ENCODE assay signal across 6 worm cellular contexts in the genomic region with DNA sequence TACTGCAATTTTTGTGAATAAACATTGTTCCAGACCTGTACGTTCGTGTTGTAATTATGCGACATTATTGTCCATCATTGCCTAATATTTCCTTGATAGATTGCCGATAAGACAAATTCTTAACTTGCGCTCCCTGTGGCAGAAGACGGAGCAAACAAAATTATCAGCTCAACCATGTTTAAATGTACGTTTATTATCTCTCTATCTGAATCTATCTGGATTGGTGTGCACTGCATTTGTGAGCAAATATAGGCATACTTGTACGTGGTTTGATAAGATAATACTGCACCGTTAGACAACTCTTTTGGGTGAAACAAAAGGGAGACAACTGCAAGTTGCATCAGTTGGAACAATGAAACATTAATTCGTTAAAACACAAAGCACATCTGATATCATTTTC.
A peak's percentile ranks its signal among the peaks of the same experiment; 100 is the strongest.
TF ChIP-seq lines count a peak whose summit lies in the region.

No protein-coding gene starts in this region.

TF ChIP-seq in whole organism, L1 larva, 84 proteins besides CTCF, POLR2A, EP300 and RAD21 (continues in another document):
- no peak for TF ChIP-seq efl-1 (optimal IDR thresholded peaks at IDR 0.05; lab: Kevin White, UChicago)
- peak in 1 of 2 experiments; percentile 60 for TF ChIP-seq efl-1 (GFP tag; optimal IDR thresholded peaks at IDR 0.05 in 1 of 2; lab: Kevin White, UChicago)
- no peak for TF ChIP-seq snpc-4 (tag; optimal IDR thresholded peaks at IDR 0.05; lab: Kevin White, UChicago)
- TF ChIP-seq aly-2 (tag; optimal IDR thresholded peaks at IDR 0.05; lab: Kevin White, UChicago): no peak
- TF ChIP-seq unc-98 (GFP tag; IDR thresholded peaks at IDR 0.05; lab: Robert Waterston, UW): no peak
- no peak for TF ChIP-seq nhr-85 (tag; lab: Kevin White, UChicago)
- peak; percentile 6 for TF ChIP-seq pax-3 (tag; optimal IDR thresholded peaks at IDR 0.05; lab: Kevin White, UChicago)
- peak; percentile 39 for TF ChIP-seq pqm-1 (tag; optimal IDR thresholded peaks at IDR 0.05; lab: Kevin White, UChicago)
- TF ChIP-seq elt-2 (tag; optimal IDR thresholded peaks at IDR 0.05; lab: Kevin White, UChicago): peak; percentile 97
- peak; percentile 34 for TF ChIP-seq jun-1 (tag; optimal IDR thresholded peaks at IDR 0.05; lab: Kevin White, UChicago)
- peak; percentile 19 for TF ChIP-seq nhr-71 (tag; optimal IDR thresholded peaks at IDR 0.05; lab: Kevin White, UChicago)
- no peak for TF ChIP-seq snu-23 (GFP tag; optimal IDR thresholded peaks at IDR 0.05; lab: Kevin White, UChicago)
- no peak for TF ChIP-seq ceh-63 (GFP tag; optimal IDR thresholded peaks at IDR 0.05; lab: Kevin White, UChicago)
- TF ChIP-seq nhr-90 (tag; optimal IDR thresholded peaks at IDR 0.05; lab: Kevin White, UChicago; ENCODE audit: poor library complexity): peak; percentile 4
- TF ChIP-seq aha-1 (tag; optimal IDR thresholded peaks at IDR 0.05; lab: Kevin White, UChicago): no peak

TF ChIP-seq in whole organism, L2 larva, 48 proteins besides CTCF, POLR2A, EP300 and RAD21 (continues in another document):
- TF ChIP-seq lin-39 (tag; optimal IDR thresholded peaks at IDR 0.05; lab: Kevin White, UChicago) (no peak), sma-3 (GFP tag; optimal IDR thresholded peaks at IDR 0.05; lab: Kevin White, UChicago) (peak; percentile 5), sma-9 (GFP tag; optimal IDR thresholded peaks at IDR 0.05; lab: Kevin White, UChicago) (peak; percentile 67), sma-9 (tag; optimal IDR thresholded peaks at IDR 0.05; lab: Kevin White, UChicago) (no peak), ZK546.5 (tag; optimal IDR thresholded peaks at IDR 0.05; lab: Kevin White, UChicago) (no peak), nhr-23 (tag; optimal IDR thresholded peaks at IDR 0.05; lab: Kevin White, UChicago) (no peak), ztf-1 (GFP tag; conservative IDR thresholded peaks at IDR 0.05; lab: Robert Waterston, UW) (no peak), nhr-21 (tag; optimal IDR thresholded peaks at IDR 0.05; lab: Kevin White, UChicago) (no peak), nhr-11 (tag; optimal IDR thresholded peaks at IDR 0.05; lab: Kevin White, UChicago) (no peak), sem-4 (tag; optimal IDR thresholded peaks at IDR 0.05; lab: Kevin White, UChicago) (no peak), crh-2 (tag; optimal IDR thresholded peaks at IDR 0.05; lab: Kevin White, UChicago) (peak; percentile 70), ceh-82 (tag; optimal IDR thresholded peaks at IDR 0.05; lab: Kevin White, UChicago) (no peak), F13H6.1 (tag; optimal IDR thresholded peaks at IDR 0.05; lab: Kevin White, UChicago) (peak; percentile 57), nhr-25 (tag; optimal IDR thresholded peaks at IDR 0.05; lab: Kevin White, UChicago) (no peak), Y55F3AM.14 (GFP tag; optimal IDR thresholded peaks at IDR 0.05; lab: Kevin White, UChicago) (no peak)

TF ChIP-seq in whole organism, L3 larva, 47 proteins besides CTCF, POLR2A, EP300 and RAD21 (continues in another document):
- TF ChIP-seq nhr-25 (tag; optimal IDR thresholded peaks at IDR 0.05; lab: Kevin White, UChicago) (no peak), unc-39 (tag; optimal IDR thresholded peaks at IDR 0.05; lab: Kevin White, UChicago) (no peak), egl-5 (tag; optimal IDR thresholded peaks at IDR 0.05; lab: Kevin White, UChicago) (no peak), nhr-77 (tag; optimal IDR thresholded peaks at IDR 0.05; lab: Kevin White, UChicago) (no peak), ceh-9 (tag; optimal IDR thresholded peaks at IDR 0.05; lab: Kevin White, UChicago) (no peak), nhr-12 (tag; optimal IDR thresholded peaks at IDR 0.05; lab: Kevin White, UChicago) (no peak), sea-2 (GFP tag; optimal IDR thresholded peaks at IDR 0.05; lab: Kevin White, UChicago) (no peak), egl-27 (tag; optimal IDR thresholded peaks at IDR 0.05; lab: Kevin White, UChicago) (no peak), nhr-237 (tag; optimal IDR thresholded peaks at IDR 0.05; lab: Kevin White, UChicago) (no peak), lsy-12 (tag; optimal IDR thresholded peaks at IDR 0.05; lab: Kevin White, UChicago) (no peak), nfya-1 (tag; optimal IDR thresholded peaks at IDR 0.05; lab: Kevin White, UChicago; ENCODE audit: insufficient read depth) (peak; percentile 4), ceh-16 (tag; optimal IDR thresholded peaks at IDR 0.05; lab: Kevin White, UChicago) (no peak), daf-12 (tag; optimal IDR thresholded peaks at IDR 0.05; lab: Kevin White, UChicago) (no peak), unc-62 (GFP tag; optimal IDR thresholded peaks at IDR 0.05; lab: Kevin White, UChicago) (no peak), pqm-1 (tag; optimal IDR thresholded peaks at IDR 0.05; lab: Kevin White, UChicago) (peak; percentile 98), mdl-1 (tag; optimal IDR thresholded peaks at IDR 0.05; lab: Kevin White, UChicago) (no peak)

TF ChIP-seq in whole organism, L4 larva, 104 proteins besides CTCF, POLR2A, EP300 and RAD21 (continues in another document):
- TF ChIP-seq zfp-2 (tag; optimal IDR thresholded peaks at IDR 0.05; lab: Kevin White, UChicago) (no peak), nhr-41 (GFP tag; IDR thresholded peaks at IDR 0.05; lab: Robert Waterston, UW) (no peak), ceh-62 (tag; optimal IDR thresholded peaks at IDR 0.05; lab: Kevin White, UChicago) (no peak), lir-3 (tag; optimal IDR thresholded peaks at IDR 0.05; lab: Kevin White, UChicago) (no peak), lin-38 (GFP tag; IDR thresholded peaks at IDR 0.05; lab: Robert Waterston, UW) (no peak), Y75B8A.6 (GFP tag; IDR thresholded peaks at IDR 0.05; lab: Robert Waterston, UW) (no peak), dmd-9 (GFP tag; IDR thresholded peaks at IDR 0.05; lab: Robert Waterston, UW) (no peak), dpl-1 (GFP tag; optimal IDR thresholded peaks at IDR 0.05; lab: Kevin White, UChicago) (no peak), mep-1 (tag; optimal IDR thresholded peaks at IDR 0.05; lab: Kevin White, UChicago) (no peak), unc-39 (tag; optimal IDR thresholded peaks at IDR 0.05; lab: Kevin White, UChicago) (no peak), jun-1 (tag; optimal IDR thresholded peaks at IDR 0.05; lab: Kevin White, UChicago) (no peak), hif-1 (tag; optimal IDR thresholded peaks at IDR 0.05; lab: Kevin White, UChicago) (no peak), mxl-2 (GFP tag; conservative IDR thresholded peaks at IDR 0.05; lab: Robert Waterston, UW) (no peak), zip-2 (tag; optimal IDR thresholded peaks at IDR 0.05; lab: Kevin White, UChicago) (no peak), mdl-1 (tag; optimal IDR thresholded peaks at IDR 0.05; lab: Kevin White, UChicago) (no peak), ceh-32 (tag; optimal IDR thresholded peaks at IDR 0.05; lab: Kevin White, UChicago; ENCODE audit: poor library complexity) (no peak), gei-8 (GFP tag; optimal IDR thresholded peaks at IDR 0.05; lab: Kevin White, UChicago) (no peak)

TF ChIP-seq in whole organism, late embryonic, 69 proteins besides CTCF, POLR2A, EP300 and RAD21:
- TF ChIP-seq pqm-1 (tag; optimal IDR thresholded peaks at IDR 0.05; lab: Kevin White, UChicago) (peak; percentile 58), dve-1 (tag; optimal IDR thresholded peaks at IDR 0.05; lab: Kevin White, UChicago) (peak; percentile 37), ahr-1 (tag; optimal IDR thresholded peaks at IDR 0.05; lab: Kevin White, UChicago) (no peak), elt-2 (tag; optimal IDR thresholded peaks at IDR 0.05; lab: Kevin White, UChicago) (peak; percentile 97)

TF ChIP-seq in whole organism, young adult, 124 proteins besides CTCF, POLR2A, EP300 and RAD21:
- TF ChIP-seq mel-28 (tag; optimal IDR thresholded peaks at IDR 0.05; lab: Kevin White, UChicago; ENCODE audit: borderline replicate concordance): no peak
- TF ChIP-seq tbp1 (GFP tag; optimal IDR thresholded peaks at IDR 0.05; lab: Kevin White, UChicago): peak; percentile 30
- TF ChIP-seq xnd-1 (tag; optimal IDR thresholded peaks at IDR 0.05; lab: Kevin White, UChicago): no peak
- TF ChIP-seq K11D2.4 (GFP tag; IDR thresholded peaks at IDR 0.05; lab: Robert Waterston, UW): no peak
- peak; percentile 62 for TF ChIP-seq dox-1 (GFP tag; IDR thresholded peaks at IDR 0.05; lab: Robert Waterston, UW)
- TF ChIP-seq lir-1 (GFP tag; conservative IDR thresholded peaks at IDR 0.05; lab: Robert Waterston, UW): no peak
- TF ChIP-seq rpc-1 (optimal IDR thresholded peaks at IDR 0.05; lab: Kevin White, UChicago): no peak
- no peak for TF ChIP-seq rpc-1 (tag; optimal IDR thresholded peaks at IDR 0.05; lab: Kevin White, UChicago)
- peak; percentile 98 for TF ChIP-seq nhr-80 (tag; optimal IDR thresholded peaks at IDR 0.05; lab: Kevin White, UChicago)
- TF ChIP-seq unc-130 (GFP tag; optimal IDR thresholded peaks at IDR 0.05; lab: Kevin White, UChicago): no peak
- TF ChIP-seq ccch-3 (GFP tag; optimal IDR thresholded peaks at IDR 0.05; lab: Kevin White, UChicago): no peak
- TF ChIP-seq Y79H2A.3 (GFP tag; conservative IDR thresholded peaks at IDR 0.05; lab: Robert Waterston, UW): no peak
- TF ChIP-seq lin-54 (GFP tag; optimal IDR thresholded peaks at IDR 0.05; lab: Kevin White, UChicago): peak; percentile 28
- TF ChIP-seq lin-40 (tag; optimal IDR thresholded peaks at IDR 0.05; lab: Kevin White, UChicago): peak; percentile 5
- TF ChIP-seq bed-2 (GFP tag; IDR thresholded peaks at IDR 0.05; lab: Robert Waterston, UW): no peak
- TF ChIP-seq let-526 (GFP tag; IDR thresholded peaks at IDR 0.05; lab: Robert Waterston, UW): no peak
- no peak for TF ChIP-seq tbx-9 (tag; optimal IDR thresholded peaks at IDR 0.05; lab: Kevin White, UChicago; ENCODE audit: borderline replicate concordance)
- TF ChIP-seq ets-4 (GFP tag; optimal IDR thresholded peaks at IDR 0.05; lab: Kevin White, UChicago): peak; percentile 90
- TF ChIP-seq atf-7 (tag; optimal IDR thresholded peaks at IDR 0.05; lab: Kevin White, UChicago): peak; percentile 26
